Worm (Caenorhabditis elegans) whole organism, L2 larva: Measurements from ENCODE around the gene mab-5.

Experiments
- aly-2 ChIP-seq: fragments of 150-350 bp; optimal IDR thresholded peaks from 2 replicates; lab custom pipeline; 2014; ENCODE audit warnings: missing biosample characterization, missing genetic modification characterization
- nhr-23 ChIP-seq: fragments of 150-350 bp; optimal IDR thresholded peaks from 2 replicates; lab custom pipeline; 2014; ENCODE audit warnings: missing biosample characterization, missing genetic modification reagents, missing genetic modification characterization
- ztf-1 ChIP-seq: fragments of 200-800 bp; sonication (Bioruptor generic); conservative IDR thresholded peaks from 2 replicates; pipeline ENCODE4 v1.3.6; 2022; ENCODE audit warnings: missing genetic modification characterization, missing compliant biosample characterization
- ztf-4 ChIP-seq: fragments of 150-350 bp; optimal IDR thresholded peaks from 2 replicates; lab custom pipeline; 2014; ENCODE audit warnings: missing biosample characterization, missing genetic modification characterization

ce11 chrIII:7819866-7820265, 36.6 kb upstream of the mab-5 start:
- TF ChIP-seq aly-2 (tag; lab: Kevin White, UChicago) (no peak), nhr-23 (tag; lab: Kevin White, UChicago) (no peak), ztf-1 (no peak), ztf-4 (tag; lab: Kevin White, UChicago) (no peak)
